Worm (Caenorhabditis elegans) whole organism, late embryonic: ENCODE measurements around the gene Y43F8C.16.

Source experiments
- C08G9.2 ChIP-seq: sonication (generic microtip); optimal IDR thresholded peaks from 2 replicates; lab custom pipeline; 2016; ENCODE audit warnings: mild to moderate bottlenecking, missing genetic modification characterization, moderate library complexity, missing compliant biosample characterization
- C38D4.7 ChIP-seq: fragments of 200-800 bp; sonication (Bioruptor generic); optimal IDR thresholded peaks from 2 replicates; lab custom pipeline; 2018; ENCODE audit warnings: mild to moderate bottlenecking, missing genetic modification characterization, moderate library complexity, missing compliant biosample characterization
- F13H6.1 ChIP-seq: sonication (generic microtip); optimal IDR thresholded peaks from 2 replicates; lab custom pipeline; 2016; ENCODE audit warnings: missing genetic modification characterization, missing compliant biosample characterization
- K02D7.2 ChIP-seq: sonication (generic microtip); optimal IDR thresholded peaks from 2 replicates; lab custom pipeline; 2017; ENCODE audit warnings: mild to moderate bottlenecking, missing genetic modification characterization, missing compliant biosample characterization
- T23F11.4 ChIP-seq: fragments of 200-800 bp; sonication (Bioruptor generic); optimal IDR thresholded peaks from 2 replicates; lab custom pipeline; 2018; ENCODE audit warnings: mild to moderate bottlenecking, missing genetic modification characterization, missing compliant biosample characterization
- Y22D7AL.16 ChIP-seq: sonication (generic microtip); optimal IDR thresholded peaks from 2 replicates; lab custom pipeline; 2016; ENCODE audit warnings: missing genetic modification characterization, missing compliant biosample characterization
- ceh-18 ChIP-seq: sonication (generic microtip); optimal IDR thresholded peaks from 2 replicates; lab custom pipeline; 2016; ENCODE audit warnings: missing genetic modification characterization, missing compliant biosample characterization
- ceh-19 ChIP-seq: fragments of 200-800 bp; sonication (Bioruptor generic); optimal IDR thresholded peaks from 2 replicates; lab custom pipeline; 2018; ENCODE audit warnings: mild to moderate bottlenecking, missing genetic modification characterization, missing compliant biosample characterization
- ceh-2 ChIP-seq: sonication (generic microtip); optimal IDR thresholded peaks from 2 replicates; lab custom pipeline; 2016; ENCODE audit warnings: missing genotype, missing genetic modification characterization, missing compliant biosample characterization
- ceh-22 ChIP-seq: sonication (generic microtip); optimal IDR thresholded peaks from 2 replicates; lab custom pipeline; 2017; ENCODE audit warnings: missing biosample characterization, missing genetic modification characterization
- ceh-30 ChIP-seq: fragments of 150-350 bp; optimal IDR thresholded peaks from 2 replicates; lab custom pipeline; 2014; ENCODE audit warnings: missing biosample characterization, missing genetic modification characterization
- ceh-31 ChIP-seq: sonication (generic microtip); optimal IDR thresholded peaks from 2 replicates; lab custom pipeline; 2016; ENCODE audit warnings: missing genetic modification characterization, missing compliant biosample characterization
- ceh-34 ChIP-seq: sonication (generic microtip); optimal IDR thresholded peaks from 2 replicates; lab custom pipeline; 2016; ENCODE audit warnings: mild to moderate bottlenecking, missing genetic modification characterization, missing compliant biosample characterization
- ceh-45 ChIP-seq: fragments of 200-800 bp; sonication (Bioruptor generic); IDR thresholded peaks from 2 replicates; pipeline ENCODE4 v1.3.6; 2022; ENCODE audit warnings: missing genetic modification reagents, missing genetic modification characterization, missing compliant biosample characterization
- ceh-48 ChIP-seq: sonication (generic microtip); optimal IDR thresholded peaks from 2 replicates; lab custom pipeline; 2016; ENCODE audit warnings: missing genetic modification characterization, inconsistent platforms, missing compliant biosample characterization
- che-1 ChIP-seq: sonication (generic microtip); optimal IDR thresholded peaks from 2 replicates; lab custom pipeline; 2016; ENCODE audit warnings: mild to moderate bottlenecking, missing genetic modification characterization, missing compliant biosample characterization
- dve-1 ChIP-seq: sonication (generic microtip); optimal IDR thresholded peaks from 2 replicates; lab custom pipeline; 2017; ENCODE audit warnings: antibody characterized with exemption, mild to moderate bottlenecking, missing genetic modification characterization, missing compliant biosample characterization
- elt-2 ChIP-seq: sonication (generic microtip); optimal IDR thresholded peaks from 2 replicates; lab custom pipeline; 2016; ENCODE audit warnings: missing genetic modification reagents, missing genetic modification characterization, missing compliant biosample characterization
- ets-4 ChIP-seq: sonication (generic microtip); optimal IDR thresholded peaks from 2 replicates; lab custom pipeline; 2016; ENCODE audit warnings: missing genetic modification characterization, missing compliant biosample characterization
- fax-1 ChIP-seq: sonication (generic microtip); optimal IDR thresholded peaks from 2 replicates; lab custom pipeline; 2016; ENCODE audit warnings: missing genotype, missing genetic modification characterization, missing compliant biosample characterization
- fkh-10 ChIP-seq: fragments of 150-350 bp; optimal IDR thresholded peaks from 2 replicates; lab custom pipeline; 2014; ENCODE audit warnings: missing biosample characterization, missing genetic modification reagents, missing genetic modification characterization
- fkh-6 ChIP-seq: sonication (generic microtip); optimal IDR thresholded peaks from 2 replicates; lab custom pipeline; 2016; ENCODE audit warnings: missing genetic modification characterization, missing compliant biosample characterization
- gmeb-2 ChIP-seq: sonication (generic microtip); optimal IDR thresholded peaks from 2 replicates; lab custom pipeline; 2016; ENCODE audit warnings: missing genetic modification characterization, inconsistent platforms, missing compliant biosample characterization
- hlh-13 ChIP-seq: fragments of 200-800 bp; sonication (Bioruptor generic); optimal IDR thresholded peaks from 2 replicates; lab custom pipeline; 2018; ENCODE audit warnings: mild to moderate bottlenecking, missing genetic modification characterization, missing compliant biosample characterization
- hlh-30 ChIP-seq: sonication (generic microtip); optimal IDR thresholded peaks from 2 replicates; lab custom pipeline; 2017; ENCODE audit warnings: antibody characterized with exemption, missing genetic modification characterization, missing compliant biosample characterization; ENCODE audit not compliant: insufficient read depth
- hlh-6 ChIP-seq: sonication (generic microtip); optimal IDR thresholded peaks from 2 replicates; lab custom pipeline; 2016; ENCODE audit warnings: missing genotype, missing genetic modification characterization, missing compliant biosample characterization
- hlh-8 ChIP-seq: sonication (generic microtip); optimal IDR thresholded peaks from 2 replicates; lab custom pipeline; 2016; ENCODE audit warnings: missing genotype, missing genetic modification characterization, missing compliant biosample characterization
- lim-6 ChIP-seq: sonication (generic microtip); optimal IDR thresholded peaks from 2 replicates; lab custom pipeline; 2016; ENCODE audit warnings: missing genetic modification characterization, missing compliant biosample characterization
- lin-11 ChIP-seq: fragments of 200-800 bp; sonication (Bioruptor generic); optimal IDR thresholded peaks from 2 replicates; lab custom pipeline; 2018; ENCODE audit warnings: mild to moderate bottlenecking, missing genetic modification characterization, missing compliant biosample characterization
- madf-2 ChIP-seq: sonication (generic microtip); optimal IDR thresholded peaks from 2 replicates; lab custom pipeline; 2017; ENCODE audit warnings: missing genetic modification characterization, missing compliant biosample characterization
- mec-3 ChIP-seq: sonication (generic microtip); optimal IDR thresholded peaks from 2 replicates; lab custom pipeline; 2016; ENCODE audit warnings: borderline replicate concordance, missing genetic modification characterization, missing compliant biosample characterization
- nhr-232 ChIP-seq: sonication (generic microtip); optimal IDR thresholded peaks from 2 replicates; lab custom pipeline; 2016; ENCODE audit warnings: missing genetic modification characterization, missing compliant biosample characterization
- pat-9 ChIP-seq: fragments of 200-800 bp; sonication (Bioruptor generic); optimal IDR thresholded peaks from 2 replicates; lab custom pipeline; 2018; ENCODE audit warnings: mild to moderate bottlenecking, missing genetic modification characterization, moderate library complexity, missing compliant biosample characterization
- pha-2 ChIP-seq: sonication (generic microtip); optimal IDR thresholded peaks from 2 replicates; lab custom pipeline; 2017; ENCODE audit warnings: mild to moderate bottlenecking, missing genetic modification characterization, missing compliant biosample characterization
- pqm-1 ChIP-seq: sonication (generic microtip); optimal IDR thresholded peaks from 2 replicates; lab custom pipeline; 2016; ENCODE audit warnings: missing genetic modification characterization, missing compliant biosample characterization
- rnt-1 ChIP-seq: sonication (generic microtip); optimal IDR thresholded peaks from 2 replicates; lab custom pipeline; 2016; ENCODE audit warnings: missing genetic modification characterization, missing compliant biosample characterization
- sdc-2 ChIP-seq: sonication (generic microtip); optimal IDR thresholded peaks from 2 replicates; lab custom pipeline; 2016; ENCODE audit warnings: missing genotype, missing genetic modification characterization, missing compliant biosample characterization
- sox-2 ChIP-seq: fragments of 200-800 bp; sonication (Bioruptor generic); IDR thresholded peaks from 2 replicates; pipeline ENCODE4 v1.3.6; 2022; ENCODE audit warnings: missing genetic modification reagents, missing genetic modification characterization, missing compliant biosample characterization
- syd-9 ChIP-seq: sonication (generic microtip); optimal IDR thresholded peaks from 2 replicates; lab custom pipeline; 2016; ENCODE audit warnings: mild to moderate bottlenecking, missing genetic modification characterization, moderate library complexity, missing compliant biosample characterization
- tbx-2 ChIP-seq: sonication (generic microtip); optimal IDR thresholded peaks from 2 replicates; lab custom pipeline; 2016; ENCODE audit warnings: missing genetic modification characterization, missing compliant biosample characterization
- ttx-3 ChIP-seq: sonication (generic microtip); optimal IDR thresholded peaks from 2 replicates; lab custom pipeline; 2016; ENCODE audit warnings: missing genetic modification reagents, missing genetic modification characterization, missing compliant biosample characterization
- unc-3 ChIP-seq, 2 experiments: fragments of 200-800 bp in 1 of 2; sonication (Bioruptor generic) in 1 of 2; sonication (generic microtip) in 1 of 2; conservative IDR thresholded peaks in 1 of 2; optimal IDR thresholded peaks in 1 of 2; 2 replicates each; pipeline versions ENCODE4 v1.3.6 to Lab custom; 2016 to 2022; ENCODE audit warnings: missing compliant biosample characterization in 2 of 2, missing genetic modification characterization in 2 of 2, missing genetic modification reagents in 1 of 2
- unc-55 ChIP-seq: sonication (generic microtip); optimal IDR thresholded peaks from 2 replicates; lab custom pipeline; 2017; ENCODE audit warnings: missing biosample characterization, missing genetic modification reagents, missing genetic modification characterization
- zip-5 ChIP-seq: sonication (generic microtip); optimal IDR thresholded peaks from 2 replicates; lab custom pipeline; 2016; ENCODE audit warnings: missing genetic modification characterization, missing compliant biosample characterization

Y43F8C.16 gene

DNA sequence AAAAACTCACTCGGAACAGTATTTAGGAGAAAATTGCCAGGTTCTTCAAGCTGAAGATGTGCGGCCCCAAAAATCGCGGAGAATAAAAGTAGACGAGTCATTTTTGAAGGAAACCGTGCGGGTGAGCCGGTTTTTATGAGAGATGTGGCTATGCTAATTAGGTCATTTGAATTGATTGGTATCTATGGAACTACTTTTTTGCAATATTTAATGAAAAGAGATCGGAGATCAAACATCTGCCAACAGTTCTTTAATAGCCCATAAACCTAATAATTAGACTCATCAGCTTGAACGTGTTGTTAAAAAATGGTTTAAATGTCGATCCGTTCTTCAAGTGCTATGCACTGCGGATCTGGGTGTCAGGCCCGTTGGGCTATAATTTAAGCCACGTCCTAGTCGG is at the start of gene Y43F8C.16:
Gene Y43F8C.16 (minus strand): TSS at position 101 of the 400 bp plus-strand sequence.
- no peak for TF ChIP-seq F13H6.1
- no peak for TF ChIP-seq zip-5 (tag; lab: Kevin White, UChicago)
- no peak for TF ChIP-seq hlh-30 (tag; lab: Kevin White, UChicago)
- TF ChIP-seq fax-1 (tag; lab: Kevin White, UChicago): no peak
- no peak for TF ChIP-seq dve-1 (tag; lab: Kevin White, UChicago)
- TF ChIP-seq sox-2: no peak

DNA sequence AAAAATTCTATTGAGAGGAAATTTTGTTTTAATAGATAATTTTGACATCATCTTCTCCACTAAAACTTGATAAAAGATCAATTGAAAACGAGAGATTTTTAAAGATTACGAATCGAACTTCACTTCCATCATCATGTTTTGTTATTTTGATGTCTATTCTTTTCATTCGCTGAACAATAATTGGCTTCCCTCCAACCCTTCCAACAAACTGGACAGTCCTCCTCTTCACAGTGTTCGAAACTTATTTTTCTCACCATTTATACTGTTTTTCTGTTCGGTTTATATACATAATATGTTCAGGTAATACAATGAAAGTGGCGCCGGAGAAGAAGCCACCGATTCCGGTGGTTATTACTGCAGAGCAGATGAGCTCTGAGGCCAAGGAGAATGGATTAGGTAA is 45.4 kb upstream of the Y43F8C.16 start, which contains the start of gene M162.5:
Gene M162.5 (plus strand): TSS at position 301 of the 400 bp plus-strand sequence.
- TF ChIP-seq unc-55 (GFP tag; lab: Kevin White, UChicago) (no peak), hlh-6 (tag; lab: Kevin White, UChicago) (no peak), nhr-232 (tag; lab: Kevin White, UChicago) (no peak), C08G9.2 (tag; lab: Kevin White, UChicago) (no peak), syd-9 (no peak), hlh-13 (no peak)

DNA sequence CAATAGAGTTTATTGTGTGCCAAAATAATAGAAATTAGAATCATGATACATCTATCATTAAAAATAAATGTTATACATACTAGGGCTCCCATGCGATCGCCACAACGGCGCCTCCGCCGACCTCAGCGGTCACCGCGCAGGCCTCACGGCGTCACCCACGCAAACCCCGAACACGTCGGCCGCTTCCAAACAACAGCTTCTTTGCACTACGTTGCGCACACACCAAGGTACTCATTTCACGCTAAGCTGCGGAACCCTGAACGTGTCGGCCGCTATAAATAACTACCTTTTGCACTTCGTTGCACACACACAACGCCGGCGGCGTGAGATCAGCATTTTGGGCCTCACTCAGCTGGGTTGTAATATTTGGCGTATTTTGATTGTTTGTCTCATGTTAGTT is 44.0 kb upstream of the Y43F8C.16 start:
- no peak for TF ChIP-seq tbx-2
- no peak for TF ChIP-seq ceh-48 (tag; lab: Kevin White, UChicago)
- TF ChIP-seq K02D7.2: no peak
- TF ChIP-seq ceh-18 (tag; lab: Kevin White, UChicago): no peak
- no peak for TF ChIP-seq ttx-3 (tag; lab: Kevin White, UChicago)
- TF ChIP-seq hlh-8 (tag; lab: Kevin White, UChicago): no peak
- TF ChIP-seq ceh-45 (GFP tag; lab: Robert Waterston, UW): no peak
- TF ChIP-seq elt-2 (tag; lab: Kevin White, UChicago): no peak
- TF ChIP-seq che-1 (tag; lab: Kevin White, UChicago): no peak
- no peak for TF ChIP-seq ceh-30
- TF ChIP-seq pat-9 (tag; lab: Kevin White, UChicago): no peak
- no peak for TF ChIP-seq C08G9.2 (tag; lab: Kevin White, UChicago)
- TF ChIP-seq sox-2: no peak
- TF ChIP-seq sdc-2 (tag; lab: Kevin White, UChicago): no peak
- TF ChIP-seq pqm-1 (tag; lab: Kevin White, UChicago): no peak
- no peak for TF ChIP-seq nhr-232 (tag; lab: Kevin White, UChicago)

DNA sequence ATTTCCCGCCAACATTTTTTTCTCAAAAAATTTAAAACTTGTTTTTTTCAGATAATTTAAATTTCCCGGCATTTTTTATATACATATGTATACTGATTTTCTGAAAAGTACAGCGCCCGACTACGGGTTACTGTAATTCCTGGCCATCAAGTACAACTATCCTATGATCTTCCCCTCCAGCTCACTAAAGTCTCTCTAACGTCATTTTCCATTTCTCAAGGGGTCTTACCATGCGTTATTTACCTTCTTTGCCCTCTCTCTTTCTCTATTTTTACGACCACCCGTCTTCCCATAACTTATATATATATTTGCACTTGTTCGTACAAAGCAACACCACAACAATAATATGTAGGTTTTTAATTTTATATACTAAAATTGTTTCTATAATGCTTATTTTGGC is 40.9 kb upstream of the Y43F8C.16 start, which contains the start of gene W04E12.9:
Gene W04E12.9 (plus strand): TSS at position 301 of the 400 bp plus-strand sequence.
- no peak for TF ChIP-seq unc-3 (GFP tag; conservative IDR thresholded peaks at IDR 0.05; lab: Robert Waterston, UW)
- no peak for TF ChIP-seq unc-3 (tag; optimal IDR thresholded peaks at IDR 0.05; lab: Kevin White, UChicago)
- TF ChIP-seq ets-4: no peak
- no peak for TF ChIP-seq lin-11 (tag; lab: Kevin White, UChicago)
- no peak for TF ChIP-seq pat-9 (tag; lab: Kevin White, UChicago)
- TF ChIP-seq gmeb-2 (tag; lab: Kevin White, UChicago): no peak
- TF ChIP-seq lim-6 (tag; lab: Kevin White, UChicago): no peak
- TF ChIP-seq ceh-34 (tag; lab: Kevin White, UChicago): no peak
- TF ChIP-seq Y22D7AL.16 (tag; lab: Kevin White, UChicago): no peak
- no peak for TF ChIP-seq pha-2 (tag; lab: Kevin White, UChicago)

DNA sequence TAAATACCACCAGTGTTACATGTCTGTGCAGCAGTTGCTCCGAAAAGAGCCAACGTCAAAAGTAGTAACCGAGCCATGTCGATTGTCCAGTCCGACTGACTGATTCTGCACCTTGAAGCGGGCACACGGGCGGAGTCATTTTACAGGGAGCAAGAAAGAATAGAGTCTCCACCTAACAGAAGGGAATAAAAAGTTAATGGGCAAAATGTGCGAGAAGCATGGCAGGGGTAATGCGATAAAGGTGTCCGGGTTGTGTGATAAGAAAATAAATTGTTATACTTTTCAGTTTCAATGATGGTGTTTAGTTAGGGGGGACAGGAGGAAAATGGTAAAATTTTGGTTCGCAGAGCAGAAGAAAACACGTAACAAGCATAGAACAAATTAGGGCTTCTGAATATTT is 39.9 kb upstream of the Y43F8C.16 start, which contains the start of gene clec-50:
Gene clec-50 (minus strand): TSS at position 109 of the 400 bp plus-strand sequence.
- TF ChIP-seq ets-4 (no peak), dve-1 (tag; lab: Kevin White, UChicago) (no peak), syd-9 (no peak), ceh-19 (no peak), fkh-6 (tag; lab: Kevin White, UChicago) (no peak), C38D4.7 (GFP tag; lab: Kevin White, UChicago) (no peak), fkh-10 (GFP tag; lab: Kevin White, UChicago) (no peak), mec-3 (tag; lab: Kevin White, UChicago) (no peak), sox-2 (no peak), tbx-2 (no peak), T23F11.4 (no peak), ceh-2 (tag; lab: Kevin White, UChicago) (no peak), ceh-31 (tag; lab: Kevin White, UChicago) (no peak), ttx-3 (tag; lab: Kevin White, UChicago) (no peak), madf-2 (tag; lab: Kevin White, UChicago) (no peak), ceh-22 (tag; lab: Kevin White, UChicago) (no peak), hlh-30 (tag; lab: Kevin White, UChicago) (no peak), rnt-1 (no peak), che-1 (tag; lab: Kevin White, UChicago) (no peak), lim-6 (tag; lab: Kevin White, UChicago) (no peak)
